Fruit fly (Drosophila melanogaster): ENCODE results near the gene SdhD.

The SdhD gene

DNA sequence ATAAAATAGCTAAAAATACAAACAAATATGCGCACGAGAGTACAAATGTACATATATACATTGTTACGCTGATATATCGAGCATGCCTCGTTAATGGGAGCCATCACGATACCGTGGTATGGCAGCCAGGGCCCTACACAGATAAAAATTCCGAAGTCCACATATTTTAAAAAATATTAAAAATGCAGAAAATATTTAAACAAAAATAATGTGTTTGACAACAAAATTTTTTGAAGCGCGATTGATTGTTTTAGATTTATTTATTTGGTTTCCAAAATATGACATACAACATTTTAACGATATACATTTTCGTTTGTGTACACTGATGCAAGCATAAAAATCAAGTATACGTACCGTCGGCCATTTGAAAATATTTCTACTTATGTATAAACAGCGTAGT lies 33.7 kb downstream of the SdhD start (continued):
- TF ChIP-seq pan (optimal IDR thresholded peaks at IDR 0.05), result no peak
- TF ChIP-seq pan (GFP tag; optimal IDR thresholded peaks at IDR 0.05 in 1 of 2, IDR thresholded peaks at IDR 0.05 in 1 of 2), result peak in 1 of 2 experiments; percentile 88
- peak; percentile 66 for TF ChIP-seq Hr3 (GFP tag; optimal IDR thresholded peaks at IDR 0.05)
- TF ChIP-seq D (optimal IDR thresholded peaks at IDR 0.05), result no peak
- TF ChIP-seq D (GFP tag; optimal IDR thresholded peaks at IDR 0.05), result peak; percentile 10
- TF ChIP-seq odd (GFP tag; optimal IDR thresholded peaks at IDR 0.05), result peak; percentile 34
- no peak for TF ChIP-seq YL-1 (GFP tag; optimal IDR thresholded peaks at IDR 0.05)
- no peak for TF ChIP-seq onecut (GFP tag; IDR thresholded peaks at IDR 0.05)
- peak; percentile 60 for TF ChIP-seq run (tag; optimal IDR thresholded peaks at IDR 0.05)
- peak; percentile 27 for TF ChIP-seq CG10274 (GFP tag; optimal IDR thresholded peaks at IDR 0.05)
- peak; percentile 84 for TF ChIP-seq dmrt99B (tag; optimal IDR thresholded peaks at IDR 0.05)
- peak; percentile 5 for TF ChIP-seq CG17802 (tag; optimal IDR thresholded peaks at IDR 0.05)
- TF ChIP-seq insv (GFP tag; optimal IDR thresholded peaks at IDR 0.05), result no peak
- no peak for TF ChIP-seq Kr (GFP tag; optimal IDR thresholded peaks at IDR 0.05)
- TF ChIP-seq zen (tag; optimal IDR thresholded peaks at IDR 0.05), result peak; percentile 41
- TF ChIP-seq trh (GFP tag; optimal IDR thresholded peaks at IDR 0.05), result no peak
- TF ChIP-seq jigr1 (GFP tag; IDR thresholded peaks at IDR 0.05), result peak; percentile 60; the same call in 1 of the 3 replicates
- peak; percentile 75 for TF ChIP-seq gsb (GFP tag; IDR thresholded peaks at IDR 0.05)
- peak; percentile 79 for TF ChIP-seq lmd (GFP tag; IDR thresholded peaks at IDR 0.05)
- peak; percentile 81 for TF ChIP-seq CG15514 (GFP tag; optimal IDR thresholded peaks at IDR 0.05)
- TF ChIP-seq ems (GFP tag; optimal IDR thresholded peaks at IDR 0.05), result peak; percentile 64
- TF ChIP-seq ap (GFP tag; IDR thresholded peaks at IDR 0.05), result peak; percentile 46
- TF ChIP-seq CG11696 (GFP tag; IDR thresholded peaks at IDR 0.05), result peak; percentile 59
- peak; percentile 79 for TF ChIP-seq CG6765 (GFP tag; optimal IDR thresholded peaks at IDR 0.05)
- TF ChIP-seq CG14667 (GFP tag; IDR thresholded peaks at IDR 0.05), result peak; percentile 55; the same call in 1 of the 2 replicates
- TF ChIP-seq CG2202 (tag; optimal IDR thresholded peaks at IDR 0.05), result no peak
- TF ChIP-seq CG10565 (GFP tag; optimal IDR thresholded peaks at IDR 0.05), result no peak
- TF ChIP-seq CG6854 (GFP tag; optimal IDR thresholded peaks at IDR 0.05), result peak; percentile 78
- peak; percentile 84 for TF ChIP-seq CG15269 (tag; optimal IDR thresholded peaks at IDR 0.05)
- TF ChIP-seq CG15479 (GFP tag; optimal IDR thresholded peaks at IDR 0.05), result no peak
- peak; percentile 1 for TF ChIP-seq luna (GFP tag; optimal IDR thresholded peaks at IDR 0.05)
- peak; percentile 81 for TF ChIP-seq sd (tag; optimal IDR thresholded peaks at IDR 0.05)
- TF ChIP-seq PHDP (tag; optimal IDR thresholded peaks at IDR 0.05), result peak; percentile 90
- peak; percentile 19 for TF ChIP-seq CG6654 (GFP tag; optimal IDR thresholded peaks at IDR 0.05)
- TF ChIP-seq inv (GFP tag; IDR thresholded peaks at IDR 0.05; ENCODE audit: partially characterized antibody), result no peak
- TF ChIP-seq hb (GFP tag; IDR thresholded peaks at IDR 0.05; ENCODE audit: partially characterized antibody), result no peak
- no peak for TF ChIP-seq yki (optimal IDR thresholded peaks at IDR 0.05)
- TF ChIP-seq GATAe (GFP tag; conservative IDR thresholded peaks at IDR 0.05), result peak; percentile 74
- TF ChIP-seq Ets65A (GFP tag), result peak; percentile 76
- TF ChIP-seq Drgx (GFP tag; IDR thresholded peaks at IDR 0.05), result peak; percentile 88
- TF ChIP-seq CG9876 (GFP tag; optimal IDR thresholded peaks at IDR 0.05), result peak; percentile 1
- TF ChIP-seq zen2 (GFP tag; IDR thresholded peaks at IDR 0.05; ENCODE audit: partially characterized antibody), result no peak
- peak; percentile 44 for TF ChIP-seq CG12942 (GFP tag; optimal IDR thresholded peaks at IDR 0.05)
- no peak for TF ChIP-seq CG9797 (GFP tag; optimal IDR thresholded peaks at IDR 0.05)
- TF ChIP-seq HLH54F (GFP tag; optimal IDR thresholded peaks at IDR 0.05), result peak; percentile 73
- no peak for TF ChIP-seq CG33557 (GFP tag; optimal IDR thresholded peaks at IDR 0.05)
- TF ChIP-seq klu (GFP tag; IDR thresholded peaks at IDR 0.05), result peak; percentile 77
- peak; percentile 62 for TF ChIP-seq CG6683 (GFP tag; optimal IDR thresholded peaks at IDR 0.05)
- peak; percentile 40; the same call in 1 of the 2 replicates for TF ChIP-seq Oaz (GFP tag; IDR thresholded peaks at IDR 0.05)
- peak; percentile 24 for TF ChIP-seq Ets97D (GFP tag; optimal IDR thresholded peaks at IDR 0.05)
- TF ChIP-seq salm (tag; optimal IDR thresholded peaks at IDR 0.05), result peak; percentile 39
- TF ChIP-seq Dp (GFP tag; optimal IDR thresholded peaks at IDR 0.05), result no peak

All from whole organism, embryonic.